Worm (Caenorhabditis elegans): ENCODE measurements around the gene ddi-1.

- TF ChIP-seq Y22D7AL.16 (tag; optimal IDR thresholded peaks at IDR 0.05): no peak
- TF ChIP-seq pag-3 (tag; optimal IDR thresholded peaks at IDR 0.05; ENCODE audit: borderline replicate concordance): no peak
- TF ChIP-seq fkh-10 (GFP tag; optimal IDR thresholded peaks at IDR 0.05): no peak
- no peak for TF ChIP-seq tbx-2 (tag; optimal IDR thresholded peaks at IDR 0.05)
- no peak for TF ChIP-seq dmd-4 (tag; optimal IDR thresholded peaks at IDR 0.05; ENCODE audit: borderline replicate concordance)
- no peak for TF ChIP-seq F13H6.1 (tag; optimal IDR thresholded peaks at IDR 0.05)
- no peak for TF ChIP-seq pqm-1 (tag; optimal IDR thresholded peaks at IDR 0.05)
- no peak for TF ChIP-seq nfya-1 (tag; optimal IDR thresholded peaks at IDR 0.05)
- no peak for TF ChIP-seq C38D4.7 (GFP tag; optimal IDR thresholded peaks at IDR 0.05)
- no peak for TF ChIP-seq pha-4 (tag; optimal IDR thresholded peaks at IDR 0.05)
- TF ChIP-seq elt-2 (tag; optimal IDR thresholded peaks at IDR 0.05): no peak
- TF ChIP-seq lim-6 (tag; optimal IDR thresholded peaks at IDR 0.05): no peak
Measured at ce11 chrIV:6572655-6573054, 50.0 kb downstream of the ddi-1 start.
